Fruit fly (Drosophila melanogaster): ENCODE results near the gene CG11537.

DNA sequence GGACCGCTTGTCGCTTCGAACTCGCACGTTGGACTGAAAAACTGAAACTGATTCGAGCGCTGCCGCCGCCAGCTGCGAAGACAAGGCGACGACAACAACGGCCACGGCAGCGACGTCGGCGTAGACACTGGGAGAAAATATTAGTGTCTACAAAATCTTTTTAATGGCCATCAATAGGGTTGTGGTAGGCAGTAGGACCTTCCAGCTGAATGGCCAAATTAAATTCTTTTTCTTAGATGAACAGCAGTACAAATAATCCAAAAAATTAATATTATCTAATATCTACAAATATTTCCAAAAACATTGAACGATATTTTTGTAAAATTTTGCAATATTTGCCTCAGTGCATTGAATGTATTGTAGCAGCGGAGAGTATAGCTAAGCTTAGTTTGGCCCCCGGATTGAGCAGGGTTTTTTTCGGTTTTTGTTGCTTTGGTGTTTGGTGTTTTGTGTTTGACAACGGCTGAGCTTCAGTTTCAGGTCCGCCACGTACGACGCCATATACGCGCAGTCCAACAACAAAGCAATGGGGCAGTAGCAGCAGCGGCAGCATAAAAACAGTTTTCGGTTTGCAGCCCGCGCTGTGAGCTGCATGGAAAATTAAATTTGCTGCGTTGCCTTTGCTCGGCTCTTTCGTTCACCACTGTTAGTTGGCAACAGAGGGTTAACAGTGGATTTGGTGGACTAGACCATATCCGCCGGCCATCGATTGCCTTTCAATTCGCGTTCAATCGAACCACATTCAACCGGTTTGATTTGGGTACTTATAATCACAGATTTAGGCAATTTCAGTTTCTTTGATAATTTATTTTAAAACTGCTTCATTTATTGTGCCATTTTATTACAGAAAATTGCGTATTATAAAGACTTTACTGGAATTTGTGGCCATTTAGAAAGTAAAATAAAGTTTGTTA, 36.1 kb downstream of the CG11537 start, which contains the start of gene Cht7:
- TF ChIP-seq aop (GFP tag; IDR thresholded peaks at IDR 0.05) (no peak), CG10431 (GFP tag; optimal IDR thresholded peaks at IDR 0.05) (peak; percentile 69), Gsc (GFP tag; IDR thresholded peaks at IDR 0.05) (peak; percentile 66), Dref (GFP tag; IDR thresholded peaks at IDR 0.05) (no peak), CG11695 (GFP tag; IDR thresholded peaks at IDR 0.05) (peak; percentile 86), stwl (tag; optimal IDR thresholded peaks at IDR 0.05) (no peak), disco-r (GFP tag; optimal IDR thresholded peaks at IDR 0.05) (peak; percentile 27), jumu (GFP tag; optimal IDR thresholded peaks at IDR 0.05) (peak; percentile 57), Abd-B (GFP tag; optimal IDR thresholded peaks at IDR 0.05) (peak; percentile 84), CG2120 (GFP tag; optimal IDR thresholded peaks at IDR 0.05) (peak; percentile 84), CG15601 (tag; optimal IDR thresholded peaks at IDR 0.05) (peak; percentile 99), prd (optimal IDR thresholded peaks at IDR 0.05) (no peak), prd (GFP tag; IDR thresholded peaks at IDR 0.05) (peak; percentile 85)

Data from whole organism, embryonic.